Worm (Caenorhabditis elegans) whole organism, L4/young adult: ENCODE measurements around the gene F49E10.2.

Experiments used
- W03F9.2 ChIP-seq: fragments of 150-350 bp; optimal IDR thresholded peaks from 2 replicates; lab custom pipeline; 2014; ENCODE audit warnings: missing biosample characterization, missing genetic modification characterization
- dao-5 ChIP-seq: sonication (generic microtip); optimal IDR thresholded peaks from 2 replicates; lab custom pipeline; 2016; ENCODE audit warnings: missing genotype, missing genetic modification characterization, moderate library complexity, missing compliant biosample characterization
- him-1 ChIP-seq: sonication (generic microtip); optimal IDR thresholded peaks from 2 replicates; lab custom pipeline; 2016; ENCODE audit warnings: missing genotype, missing genetic modification reagents, missing genetic modification characterization, missing compliant biosample characterization

Gene F49E10.2

ce11 chrX:5943908-5944307 lies 53.7 kb downstream of the F49E10.2 start:
- no peak for TF ChIP-seq him-1 (tag; lab: Kevin White, UChicago)
- no peak for TF ChIP-seq dao-5 (tag; lab: Kevin White, UChicago)
- TF ChIP-seq W03F9.2 (tag; lab: Kevin White, UChicago): no peak
